Fruit fly (Drosophila melanogaster) whole organism, embryonic: ENCODE results near the gene CG9992.

Experiments used
- Antp ChIP-seq: fragments of 200-800 bp; sonication (Bioruptor generic); optimal IDR thresholded peaks from 3 replicates; lab custom pipeline; 2016; ENCODE audit warnings: missing biosample characterization, missing genetic modification characterization
- Bgb ChIP-seq: fragments of 200-800 bp; sonication (Bioruptor generic); IDR thresholded peaks from 2 replicates; pipeline ENCODE4 v1.3.6; 2022; ENCODE audit warnings: missing biosample characterization, missing genetic modification characterization; ENCODE audit not compliant: partially characterized antibody
- CG10267 ChIP-seq: fragments of 200-800 bp; sonication (Bioruptor generic); optimal IDR thresholded peaks from 2 replicates; lab custom pipeline; 2018; ENCODE audit warnings: missing biosample characterization, mild to moderate bottlenecking, missing genetic modification characterization, moderate library complexity
- CG10959 ChIP-seq: fragments of 200-800 bp; sonication (Bioruptor generic); IDR thresholded peaks from 2 replicates; pipeline ENCODE4 v1.3.6; 2022; ENCODE audit warnings: missing biosample characterization, missing genetic modification characterization
- CG11398 ChIP-seq: fragments of 200-800 bp; sonication (Bioruptor generic); optimal IDR thresholded peaks from 2 replicates; lab custom pipeline; 2016; ENCODE audit warnings: missing biosample characterization, missing genetic modification characterization
- CG12155 ChIP-seq: fragments of 200-800 bp; sonication (Bioruptor generic); optimal IDR thresholded peaks from 3 replicates; lab custom pipeline; 2016; ENCODE audit warnings: missing biosample characterization, missing genetic modification characterization
- CG12236 ChIP-seq: fragments of 200-800 bp; sonication (Bioruptor generic); optimal IDR thresholded peaks from 2 replicates; lab custom pipeline; 2016; ENCODE audit warnings: missing biosample characterization, missing genetic modification characterization
- CG14441 ChIP-seq: fragments of 200-800 bp; sonication (Bioruptor generic); IDR thresholded peaks from 2 replicates; pipeline ENCODE4 v1.3.6; 2022; ENCODE audit warnings: missing biosample characterization, missing genetic modification characterization
- CG16813 ChIP-seq: fragments of 200-800 bp; sonication (Bioruptor generic); IDR thresholded peaks from 3 replicates; pipeline ENCODE4 v1.3.6; 2022; ENCODE audit warnings: missing biosample characterization, missing genetic modification characterization; ENCODE audit not compliant: partially characterized antibody
- CG17359 ChIP-seq: fragments of 200-800 bp; sonication (Bioruptor generic); optimal IDR thresholded peaks from 3 replicates; lab custom pipeline; 2018; ENCODE audit warnings: missing biosample characterization, mild to moderate bottlenecking, missing genetic modification characterization, moderate library complexity
- CG17802 ChIP-seq: fragments of 200-800 bp; sonication (Bioruptor generic); optimal IDR thresholded peaks from 2 replicates; lab custom pipeline; 2018; ENCODE audit warnings: missing biosample characterization, mild to moderate bottlenecking, missing genetic modification characterization, moderate library complexity
- CG17912 ChIP-seq: fragments of 200-800 bp; sonication (Bioruptor generic); optimal IDR thresholded peaks from 2 replicates; lab custom pipeline; 2018; ENCODE audit warnings: missing biosample characterization, mild to moderate bottlenecking, missing genetic modification characterization
- CG31388 ChIP-seq: fragments of 200-800 bp; sonication (Bioruptor generic); optimal IDR thresholded peaks from 2 replicates; lab custom pipeline; 2016; ENCODE audit warnings: missing biosample characterization, missing genetic modification characterization
- CG31441 ChIP-seq: fragments of 200-800 bp; sonication (Bioruptor generic); IDR thresholded peaks from 2 replicates; pipeline ENCODE4 v1.3.6; 2022; ENCODE audit warnings: missing biosample characterization, missing genetic modification characterization
- CG43689 ChIP-seq: fragments of 200-800 bp; sonication (Bioruptor generic); IDR thresholded peaks from 2 replicates; pipeline ENCODE4 v1.3.6; 2022; ENCODE audit warnings: missing biosample characterization, missing genetic modification characterization
- CG6654 ChIP-seq: fragments of 200-800 bp; sonication (Bioruptor generic); optimal IDR thresholded peaks from 2 replicates; lab custom pipeline; 2017; ENCODE audit warnings: missing biosample characterization, mild to moderate bottlenecking, missing genetic modification characterization
- CG6854 ChIP-seq: fragments of 200-800 bp; sonication (Bioruptor generic); optimal IDR thresholded peaks from 3 replicates; lab custom pipeline; 2017; ENCODE audit warnings: missing biosample characterization, mild to moderate bottlenecking, missing genetic modification characterization
- CrebB ChIP-seq: fragments of 200-800 bp; sonication (Bioruptor generic); optimal IDR thresholded peaks from 3 replicates; lab custom pipeline; 2018; ENCODE audit warnings: missing biosample characterization, mild to moderate bottlenecking, missing genetic modification characterization
- Dip3 ChIP-seq: fragments of 200-800 bp; sonication (Bioruptor generic); optimal IDR thresholded peaks from 3 replicates; lab custom pipeline; 2016; ENCODE audit warnings: missing biosample characterization, missing genetic modification characterization
- Fer2 ChIP-seq: fragments of 200-800 bp; sonication (Bioruptor generic); optimal IDR thresholded peaks from 2 replicates; lab custom pipeline; 2018; ENCODE audit warnings: missing biosample characterization, mild to moderate bottlenecking, missing genetic modification characterization, moderate library complexity
- Mes4 ChIP-seq: fragments of 200-800 bp; sonication (Bioruptor generic); optimal IDR thresholded peaks from 2 replicates; lab custom pipeline; 2016; ENCODE audit warnings: missing biosample characterization, missing genetic modification characterization
- Nf-YA ChIP-seq: fragments of 200-800 bp; sonication (Bioruptor generic); IDR thresholded peaks from 2 replicates; pipeline ENCODE4 v1.3.6; 2022; ENCODE audit warnings: missing biosample characterization, missing genetic modification characterization
- Optix ChIP-seq: fragments of 200-800 bp; sonication (Bioruptor generic); IDR thresholded peaks from 3 replicates; pipeline ENCODE4 v1.3.6; 2022; ENCODE audit warnings: missing biosample characterization, missing genetic modification characterization
- abd-A ChIP-seq: fragments of 200-800 bp; sonication (Bioruptor generic); optimal IDR thresholded peaks from 3 replicates; lab custom pipeline; 2019; ENCODE audit warnings: missing biosample characterization, mild to moderate bottlenecking, missing genetic modification characterization, moderate library complexity
- ash1 ChIP-seq: fragments of 200-800 bp; sonication (Bioruptor generic); optimal IDR thresholded peaks from 2 replicates; lab custom pipeline; 2018; ENCODE audit warnings: missing biosample characterization, mild to moderate bottlenecking, missing genetic modification characterization
- disco-r ChIP-seq: fragments of 200-800 bp; sonication (Bioruptor generic); optimal IDR thresholded peaks from 2 replicates; lab custom pipeline; 2016; ENCODE audit warnings: missing biosample characterization, missing genetic modification characterization
- fd102C ChIP-seq: fragments of 200-800 bp; sonication (Bioruptor generic); optimal IDR thresholded peaks from 2 replicates; lab custom pipeline; 2018; ENCODE audit warnings: missing biosample characterization, mild to moderate bottlenecking, missing genetic modification characterization, moderate library complexity
- ftz-f1 ChIP-seq: fragments of 200-800 bp; sonication (Bioruptor generic); optimal IDR thresholded peaks from 2 replicates; lab custom pipeline; 2016; ENCODE audit warnings: missing biosample characterization, missing genetic modification characterization
- gem ChIP-seq: fragments of 200-800 bp; sonication (Bioruptor generic); optimal IDR thresholded peaks from 2 replicates; lab custom pipeline; 2019; ENCODE audit warnings: missing biosample characterization, mild to moderate bottlenecking, missing genetic modification characterization, moderate library complexity
- jigr1 ChIP-seq: fragments of 200-800 bp; sonication (Bioruptor generic); IDR thresholded peaks from 3 replicates; pipeline ENCODE4 v1.3.6; 2022; ENCODE audit warnings: missing biosample characterization, missing genetic modification characterization
- nmo ChIP-seq: fragments of 200-800 bp; sonication (Bioruptor generic); optimal IDR thresholded peaks from 2 replicates; lab custom pipeline; 2018; ENCODE audit warnings: missing biosample characterization, mild to moderate bottlenecking, missing genetic modification characterization, moderate library complexity
- oc ChIP-seq: fragments of 200-800 bp; sonication (Bioruptor generic); optimal IDR thresholded peaks from 2 replicates; lab custom pipeline; 2018; ENCODE audit warnings: missing biosample characterization, mild to moderate bottlenecking, missing genetic modification characterization, moderate library complexity
- odd ChIP-seq: fragments of 200-800 bp; sonication (Bioruptor generic); optimal IDR thresholded peaks from 2 replicates; lab custom pipeline; 2017; ENCODE audit warnings: missing biosample characterization, mild to moderate bottlenecking, missing genetic modification characterization
- peb ChIP-seq: fragments of 200-800 bp; sonication (Bioruptor generic); IDR thresholded peaks from 2 replicates; pipeline ENCODE4 v1.3.6; 2022; ENCODE audit warnings: missing biosample characterization, missing genetic modification characterization
- repo ChIP-seq: fragments of 200-800 bp; sonication (Bioruptor generic); optimal IDR thresholded peaks from 2 replicates; lab custom pipeline; 2016; ENCODE audit warnings: missing biosample characterization, missing genetic modification characterization
- rib ChIP-seq: fragments of 200-800 bp; sonication (Bioruptor generic); IDR thresholded peaks from 2 replicates; pipeline ENCODE4 v1.3.6; 2022; ENCODE audit warnings: missing biosample characterization, missing genetic modification characterization
- run ChIP-seq: fragments of 200-800 bp; sonication (Bioruptor generic); optimal IDR thresholded peaks from 3 replicates; lab custom pipeline; 2018; ENCODE audit warnings: missing biosample characterization, mild to moderate bottlenecking, missing genetic modification characterization
- salm ChIP-seq: fragments of 200-800 bp; sonication (Bioruptor generic); optimal IDR thresholded peaks from 2 replicates; lab custom pipeline; 2018; ENCODE audit warnings: missing biosample characterization, mild to moderate bottlenecking, missing genetic modification characterization
- sc ChIP-seq, 3 experiments: fragments of >200 bp in 2 of 3; fragments of 200-800 bp in 1 of 3; sonication (Bioruptor generic) in 1 of 3; optimal IDR thresholded peaks; 2 replicates in 2 of 3; 3 replicates in 1 of 3; lab custom pipeline; 2017; ENCODE audit warnings: mild to moderate bottlenecking in 1 of 3, missing biosample characterization in 1 of 3, missing genetic modification characterization in 1 of 3, missing genetic modification reagents in 1 of 3
- slp2 ChIP-seq: fragments of 200-800 bp; sonication (Bioruptor generic); optimal IDR thresholded peaks from 2 replicates; lab custom pipeline; 2016; ENCODE audit warnings: missing biosample characterization, missing genetic modification characterization
- sob ChIP-seq: fragments of 200-800 bp; sonication (Bioruptor generic); IDR thresholded peaks from 2 replicates; pipeline ENCODE4 v1.3.6; 2022; ENCODE audit warnings: missing biosample characterization, missing genetic modification characterization
- ssp ChIP-seq: fragments of 200-800 bp; sonication (Bioruptor generic); IDR thresholded peaks from 2 replicates; pipeline ENCODE4 v1.3.6; 2022; ENCODE audit warnings: missing biosample characterization, missing genetic modification characterization
- stc ChIP-seq: fragments of 200-800 bp; sonication (Bioruptor generic); IDR thresholded peaks from 2 replicates; pipeline ENCODE4 v1.3.6; 2022; ENCODE audit warnings: missing biosample characterization, missing genetic modification characterization
- tx ChIP-seq: fragments of 200-800 bp; sonication (Bioruptor generic); optimal IDR thresholded peaks from 2 replicates; lab custom pipeline; 2016; ENCODE audit warnings: missing biosample characterization, missing genetic modification characterization
- unc-4 ChIP-seq: fragments of 200-800 bp; sonication (Bioruptor generic); IDR thresholded peaks from 2 replicates; pipeline ENCODE4 v1.3.6; 2022; ENCODE audit warnings: missing biosample characterization, missing genetic modification characterization; ENCODE audit not compliant: partially characterized antibody
- unpg ChIP-seq: fragments of 200-800 bp; sonication (Bioruptor generic); optimal IDR thresholded peaks from 3 replicates; lab custom pipeline; 2018; ENCODE audit warnings: missing biosample characterization, mild to moderate bottlenecking, missing genetic modification characterization, moderate library complexity
- vfl ChIP-seq: fragments of 200-800 bp; sonication (Bioruptor generic); optimal IDR thresholded peaks from 2 replicates; lab custom pipeline; 2016; ENCODE audit warnings: missing biosample characterization, missing genetic modification characterization
- wek ChIP-seq: fragments of 200-800 bp; sonication (Bioruptor generic); optimal IDR thresholded peaks from 3 replicates; lab custom pipeline; 2018; ENCODE audit warnings: missing biosample characterization, mild to moderate bottlenecking, missing genetic modification characterization, moderate library complexity
- wor ChIP-seq: fragments of 200-800 bp; sonication (Bioruptor generic); IDR thresholded peaks from 2 replicates; pipeline ENCODE4 v1.3.6; 2022; ENCODE audit warnings: missing biosample characterization, missing genetic modification characterization
- zf30C ChIP-seq: fragments of 200-800 bp; sonication (Bioruptor generic); optimal IDR thresholded peaks from 3 replicates; lab custom pipeline; 2018; ENCODE audit warnings: missing biosample characterization, mild to moderate bottlenecking, missing genetic modification characterization

CG9992 gene

DNA sequence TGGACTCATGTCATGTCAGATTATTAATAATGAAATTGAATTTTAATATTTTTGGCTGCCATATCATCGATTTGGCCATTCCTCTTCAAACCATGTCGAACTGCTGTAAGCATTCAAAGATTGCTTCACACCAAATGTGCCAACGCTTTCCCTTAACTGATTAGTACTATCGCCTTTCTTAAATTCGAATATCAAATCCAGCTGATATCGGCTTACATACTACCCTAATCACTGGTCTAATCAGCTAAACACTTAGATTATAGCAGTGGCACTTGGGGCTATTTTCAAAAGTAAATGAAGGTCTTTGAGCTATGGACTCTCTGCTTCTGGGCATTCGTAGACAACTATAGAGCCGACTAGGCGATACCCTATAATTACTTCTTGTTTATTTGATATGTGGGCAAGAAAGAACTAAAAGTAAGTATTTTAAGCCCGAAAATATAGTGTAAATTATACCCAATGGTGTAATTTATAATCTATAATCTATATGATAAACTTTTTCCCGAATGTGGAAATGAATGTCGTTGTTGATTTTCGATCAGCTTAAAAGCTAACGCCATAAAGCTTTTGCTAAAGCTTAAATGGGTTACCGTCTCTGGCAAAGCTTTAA, 19.2 kb upstream of the CG9992 start (continued):
- TF ChIP-seq slp2 (GFP tag; lab: Kevin White, UChicago) (peak; percentile 23), CG17912 (no peak), rib (GFP tag; lab: Robert Waterston, UW) (peak; percentile 71; the same call in 1 of the 2 replicates), ash1 (GFP tag; lab: Kevin White, UChicago) (no peak), CG17359 (tag; lab: Kevin White, UChicago) (peak; percentile 86), Bgb (no peak), abd-A (no peak), Mes4 (GFP tag; lab: Kevin White, UChicago) (peak; percentile 17), wor (GFP tag; lab: Robert Waterston, UW) (peak; percentile 27; the same call in 1 of the 2 replicates), sob (GFP tag; lab: Robert Waterston, UW) (peak; percentile 90), odd (GFP tag; lab: Kevin White, UChicago) (peak; percentile 65), peb (GFP tag; lab: Robert Waterston, UW) (peak; percentile 65), CG14441 (GFP tag; lab: Robert Waterston, UW) (peak; percentile 78), CG6854 (peak; percentile 81), CG6654 (GFP tag; lab: Kevin White, UChicago) (no peak), CG10959 (GFP tag; lab: Robert Waterston, UW) (no peak), ssp (GFP tag; lab: Robert Waterston, UW) (peak; percentile 53; the same call in 1 of the 2 replicates), sc (optimal IDR thresholded peaks at IDR 0.05; lab: Kevin White, UChicago) (no peak), sc (GFP tag; optimal IDR thresholded peaks at IDR 0.05; lab: Kevin White, UChicago) (no peak), nmo (GFP tag; lab: Kevin White, UChicago) (peak; percentile 72), Optix (GFP tag; lab: Robert Waterston, UW) (no peak), Dip3 (GFP tag; lab: Kevin White, UChicago) (peak; percentile 71), CG31441 (GFP tag; lab: Robert Waterston, UW) (no peak; the same call in 1 of the 2 replicates), Nf-YA (GFP tag; lab: Robert Waterston, UW) (peak; percentile 65), wek (GFP tag; lab: Kevin White, UChicago) (no peak), run (tag; lab: Kevin White, UChicago) (peak; percentile 61), salm (peak; percentile 60), CG10267 (tag; lab: Kevin White, UChicago) (no peak), CG17802 (tag; lab: Kevin White, UChicago) (peak; percentile 12), tx (GFP tag; lab: Kevin White, UChicago) (peak; percentile 53), gem (tag; lab: Kevin White, UChicago) (no peak), Fer2 (tag; lab: Kevin White, UChicago) (peak; percentile 4), vfl (GFP tag; lab: Kevin White, UChicago) (peak; percentile 65), disco-r (no peak), zf30C (GFP tag; lab: Kevin White, UChicago) (no peak), CG43689 (GFP tag; lab: Robert Waterston, UW) (peak; percentile 65), fd102C (GFP tag; lab: Kevin White, UChicago) (no peak), jigr1 (GFP tag; lab: Robert Waterston, UW) (no peak), CrebB (tag; lab: Kevin White, UChicago) (peak; percentile 76), CG16813 (GFP tag; lab: Robert Waterston, UW) (no peak), unpg (GFP tag; lab: Kevin White, UChicago) (peak; percentile 89), CG11398 (GFP tag; lab: Kevin White, UChicago) (peak; percentile 15), Antp (GFP tag; lab: Kevin White, UChicago) (peak; percentile 17), oc (tag; lab: Kevin White, UChicago) (peak; percentile 74), repo (GFP tag; lab: Kevin White, UChicago) (peak; percentile 31), stc (GFP tag; lab: Robert Waterston, UW) (peak; percentile 79), CG12155 (no peak), ftz-f1 (GFP tag; lab: Kevin White, UChicago) (peak; percentile 38), CG31388 (GFP tag; lab: Kevin White, UChicago) (no peak), CG12236 (no peak), unc-4 (GFP tag; lab: Robert Waterston, UW) (no peak)
